Worm (Caenorhabditis elegans): ENCODE results near the gene irld-26.

DNA sequence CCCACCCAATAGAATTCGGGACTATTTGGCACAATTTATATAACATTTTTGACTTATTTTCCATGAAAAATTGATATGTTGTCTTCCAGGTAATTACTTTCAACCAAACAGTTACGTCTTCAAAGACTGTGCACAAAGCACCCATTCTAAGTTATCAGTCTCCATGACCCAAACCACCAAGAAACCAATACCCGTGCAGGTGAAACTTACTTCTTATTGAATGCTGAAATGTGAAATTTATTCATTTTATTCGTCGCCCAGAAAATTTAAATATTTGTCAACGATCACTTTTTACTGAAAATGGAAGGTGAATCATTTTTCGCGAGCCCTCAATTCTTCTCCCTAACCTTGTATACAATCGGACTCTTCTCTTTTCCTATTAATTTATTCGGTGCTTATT is 14.5 kb upstream of the irld-26 start, which contains the start of gene srh-281:
- TF ChIP-seq set-16 (GFP tag; IDR thresholded peaks at IDR 0.05) (no peak), snpc-4 (tag; optimal IDR thresholded peaks at IDR 0.05) (no peak)

Measured in whole organism, L4 larva.